Worm (Caenorhabditis elegans) whole organism, L1 larva: ENCODE results near the gene dpy-4.

Source experiments
- alr-1 ChIP-seq: fragments of 200-800 bp; sonication (Bioruptor generic); optimal IDR thresholded peaks from 2 replicates; lab custom pipeline; 2018; ENCODE audit warnings: borderline replicate concordance, mild to moderate bottlenecking, missing genetic modification characterization, missing compliant biosample characterization
- ets-5 ChIP-seq: fragments of 200-800 bp; sonication (Bioruptor generic); IDR thresholded peaks from 2 replicates; pipeline ENCODE4 v1.3.6; 2022; ENCODE audit warnings: missing genetic modification characterization, missing compliant biosample characterization
- fkh-8 ChIP-seq: sonication (generic microtip); optimal IDR thresholded peaks from 2 replicates; lab custom pipeline; 2016; ENCODE audit warnings: mild to moderate bottlenecking, missing genetic modification characterization, missing compliant biosample characterization
- lsy-2 ChIP-seq, 2 experiments: fragments of 150-350 bp; optimal IDR thresholded peaks; 2 replicates each; lab custom pipeline; 2014; ENCODE audit warnings: missing biosample characterization in 2 of 2, missing genetic modification characterization in 2 of 2
- mep-1 ChIP-seq: fragments of 150-350 bp; optimal IDR thresholded peaks from 2 replicates; lab custom pipeline; 2014; ENCODE audit warnings: missing biosample characterization, missing genetic modification characterization
- nhr-12 ChIP-seq: sonication (generic microtip); optimal IDR thresholded peaks from 2 replicates; lab custom pipeline; 2017; ENCODE audit warnings: missing biosample characterization, missing genetic modification characterization
- nhr-77 ChIP-seq: fragments of 150-350 bp; optimal IDR thresholded peaks from 2 replicates; lab custom pipeline; 2014; ENCODE audit warnings: missing biosample characterization, missing genetic modification characterization
- skn-1 ChIP-seq: fragments of 150-350 bp; optimal IDR thresholded peaks from 2 replicates; lab custom pipeline; 2014; ENCODE audit warnings: missing biosample characterization, missing genetic modification characterization
- unc-62 ChIP-seq: fragments of 150-350 bp; optimal IDR thresholded peaks from 2 replicates; lab custom pipeline; 2014; ENCODE audit warnings: missing biosample characterization, missing genetic modification reagents, missing genetic modification characterization
- xbp-1 ChIP-seq: sonication (generic microtip); optimal IDR thresholded peaks from 2 replicates; lab custom pipeline; 2016; ENCODE audit warnings: missing genetic modification characterization, missing compliant biosample characterization
- ztf-4 ChIP-seq: fragments of 150-350 bp; optimal IDR thresholded peaks from 2 replicates; lab custom pipeline; 2014; ENCODE audit warnings: missing biosample characterization, missing genetic modification characterization

DNA sequence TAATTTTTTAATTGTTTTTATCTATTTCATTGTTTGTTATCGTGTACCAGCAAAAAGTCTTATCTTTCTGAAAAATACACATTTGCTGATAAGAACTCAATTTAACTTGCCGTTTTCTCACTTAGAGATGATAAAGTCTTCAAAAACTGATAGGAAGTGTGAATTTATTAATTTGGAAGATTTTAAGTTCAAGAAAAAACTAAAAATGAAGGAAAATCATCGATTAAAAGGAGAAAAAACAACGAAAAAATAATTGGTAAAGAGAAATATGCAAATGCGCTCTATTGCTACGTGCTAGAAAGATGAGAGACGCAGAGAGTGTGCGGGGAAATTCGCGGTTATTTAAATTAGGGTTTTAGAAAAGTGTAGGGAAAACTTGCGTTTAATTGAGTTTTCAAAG, 27.2 kb downstream of the dpy-4 start:
- no peak for TF ChIP-seq nhr-12
- peak; percentile 81 to 93 for TF ChIP-seq lsy-2 (tag; optimal IDR thresholded peaks at IDR 0.05; lab: Kevin White, UChicago)
- peak; percentile 14 for TF ChIP-seq fkh-8 (tag; lab: Kevin White, UChicago)
- peak; percentile 73 for TF ChIP-seq mep-1 (tag; lab: Kevin White, UChicago)
- peak; percentile 24 for TF ChIP-seq nhr-77 (tag; lab: Kevin White, UChicago)
- TF ChIP-seq ztf-4 = no peak
- TF ChIP-seq xbp-1 (tag; lab: Kevin White, UChicago) = peak; percentile 78
- no peak for TF ChIP-seq unc-62
- no peak for TF ChIP-seq ets-5 (GFP tag; lab: Robert Waterston, UW)
- TF ChIP-seq alr-1 (tag; lab: Kevin White, UChicago) = no peak
- TF ChIP-seq skn-1 (tag; lab: Kevin White, UChicago) = peak; percentile 72
